Worm (Caenorhabditis elegans) whole organism, young adult: Measurements from ENCODE around the gene F27C8.3.

Experiments
- Y53F4B.3 ChIP-seq: fragments of 200-800 bp; sonication (Bioruptor generic); IDR thresholded peaks from 2 replicates; pipeline ENCODE4 v1.3.6; 2022; ENCODE audit warnings: missing genetic modification reagents, missing genetic modification characterization, missing compliant biosample characterization
- ama-1 ChIP-seq, 3 experiments: fragments of 150-350 bp in 1 of 3; sonication (generic microtip) in 2 of 3; optimal IDR thresholded peaks; 2 replicates each; lab custom pipeline; 2014 to 2018; ENCODE audit warnings: missing biosample characterization in 2 of 3, missing genetic modification characterization in 2 of 3, missing genetic modification reagents in 2 of 3
- aptf-2 ChIP-seq: fragments of 200-800 bp; sonication (Bioruptor generic); conservative IDR thresholded peaks from 2 replicates; pipeline ENCODE4 v1.3.6; 2022; ENCODE audit warnings: missing genetic modification reagents, missing genetic modification characterization, missing compliant biosample characterization
- atf-7 ChIP-seq: sonication (generic microtip); optimal IDR thresholded peaks from 2 replicates; lab custom pipeline; 2017; ENCODE audit warnings: mild to moderate bottlenecking, missing genetic modification characterization, missing compliant biosample characterization
- egl-44 ChIP-seq: fragments of 200-800 bp; sonication (Bioruptor generic); IDR thresholded peaks from 2 replicates; pipeline ENCODE4 v1.3.6; 2022; ENCODE audit warnings: missing genetic modification reagents, missing genetic modification characterization, missing compliant biosample characterization
- hmg-1.2 ChIP-seq: fragments of 200-800 bp; sonication (Bioruptor generic); IDR thresholded peaks from 2 replicates; pipeline ENCODE4 v1.3.6; 2022; ENCODE audit warnings: missing genetic modification reagents, missing genetic modification characterization, missing compliant biosample characterization
- nhr-27 ChIP-seq: fragments of 200-800 bp; sonication (Bioruptor generic); optimal IDR thresholded peaks from 2 replicates; lab custom pipeline; 2018; ENCODE audit warnings: mild to moderate bottlenecking, missing genetic modification characterization, moderate library complexity, missing compliant biosample characterization
- pbrm-1 ChIP-seq: fragments of 200-800 bp; sonication (Bioruptor generic); IDR thresholded peaks from 2 replicates; pipeline ENCODE4 v1.3.6; 2022; ENCODE audit warnings: missing genetic modification reagents, missing genetic modification characterization, missing compliant biosample characterization
- sea-2 ChIP-seq: fragments of 200-800 bp; sonication (Bioruptor generic); IDR thresholded peaks from 2 replicates; pipeline ENCODE4 v1.3.6; 2022; ENCODE audit warnings: missing genetic modification characterization, missing compliant biosample characterization
- snpc-4 ChIP-seq, 5 experiments: fragments of 150-350 bp in 1 of 5; sonication (generic microtip) in 4 of 5; optimal IDR thresholded peaks; 2 replicates each; lab custom pipeline; 2014 to 2018; ENCODE audit warnings: missing genetic modification characterization in 5 of 5, missing biosample characterization in 3 of 5, antibody characterized with exemption in 2 of 5, mild to moderate bottlenecking in 2 of 5, missing compliant biosample characterization in 2 of 5, missing genotype in 2 of 5, moderate library complexity in 2 of 5, missing genetic modification reagents in 1 of 5
- somi-1 ChIP-seq: fragments of 200-800 bp; sonication (Bioruptor generic); optimal IDR thresholded peaks from 2 replicates; lab custom pipeline; 2018; ENCODE audit warnings: mild to moderate bottlenecking, missing genetic modification characterization, missing compliant biosample characterization
- ztf-3 ChIP-seq: fragments of 200-800 bp; sonication (Bioruptor generic); optimal IDR thresholded peaks from 2 replicates; lab custom pipeline; 2018; ENCODE audit warnings: mild to moderate bottlenecking, missing genetic modification characterization, missing compliant biosample characterization

ce11 chrIV:9563079-9563478, 32.6 kb downstream of the F27C8.3 start, which contains the start of gene col-122:
- no peak for TF ChIP-seq pbrm-1 (GFP tag; lab: Robert Waterston, UW)
- no peak for TF ChIP-seq ama-1 (optimal IDR thresholded peaks at IDR 0.05; lab: Kevin White, UChicago)
- no peak for TF ChIP-seq ama-1 (GFP tag; optimal IDR thresholded peaks at IDR 0.05; lab: Kevin White, UChicago)
- TF ChIP-seq atf-7 (tag; lab: Kevin White, UChicago) = no peak
- no peak for TF ChIP-seq hmg-1.2 (GFP tag; lab: Robert Waterston, UW)
- TF ChIP-seq somi-1 (GFP tag; lab: Kevin White, UChicago) = no peak
- TF ChIP-seq Y53F4B.3 (GFP tag; lab: Robert Waterston, UW) = no peak
- no peak for TF ChIP-seq snpc-4 (GFP tag; optimal IDR thresholded peaks at IDR 0.05; lab: Kevin White, UChicago)
- no peak for TF ChIP-seq snpc-4 (tag; optimal IDR thresholded peaks at IDR 0.05; lab: Kevin White, UChicago)
- TF ChIP-seq nhr-27 (tag; lab: Kevin White, UChicago) = no peak
- no peak for TF ChIP-seq ztf-3 (GFP tag; lab: Kevin White, UChicago)
- TF ChIP-seq sea-2 (GFP tag; lab: Robert Waterston, UW) = no peak
- TF ChIP-seq aptf-2 (GFP tag; lab: Robert Waterston, UW) = no peak
- TF ChIP-seq egl-44 (GFP tag; lab: Robert Waterston, UW) = no peak
